Fruit fly (Drosophila melanogaster) whole organism, embryonic: ENCODE measurements around the gene CG15537.
A peak's percentile ranks its signal among the peaks of the same experiment; 100 is the strongest.

Source experiments
- CG1024 ChIP-seq: fragments of 200-800 bp; sonication (Bioruptor generic); IDR thresholded peaks from 2 replicates; pipeline ENCODE4 v1.3.6; 2022; ENCODE audit warnings: missing biosample characterization, missing genetic modification characterization
- CG10267 ChIP-seq: fragments of 200-800 bp; sonication (Bioruptor generic); optimal IDR thresholded peaks from 2 replicates; lab custom pipeline; 2018; ENCODE audit warnings: missing biosample characterization, mild to moderate bottlenecking, missing genetic modification characterization, moderate library complexity
- CG10462 ChIP-seq: fragments of 200-800 bp; sonication (Bioruptor generic); optimal IDR thresholded peaks from 2 replicates; lab custom pipeline; 2016; ENCODE audit warnings: missing biosample characterization, missing genetic modification characterization
- CG11560 ChIP-seq: fragments of 200-800 bp; sonication (Bioruptor generic); IDR thresholded peaks from 3 replicates; pipeline ENCODE4 v1.3.6; 2022; ENCODE audit warnings: missing biosample characterization, missing genetic modification characterization
- CG11695 ChIP-seq: fragments of 200-800 bp; sonication (Bioruptor generic); IDR thresholded peaks from 3 replicates; pipeline ENCODE4 v1.3.6; 2022; ENCODE audit warnings: missing biosample characterization, missing genetic modification characterization
- CG16813 ChIP-seq: fragments of 200-800 bp; sonication (Bioruptor generic); IDR thresholded peaks from 3 replicates; pipeline ENCODE4 v1.3.6; 2022; ENCODE audit warnings: missing biosample characterization, missing genetic modification characterization; ENCODE audit not compliant: partially characterized antibody
- CG3065 ChIP-seq: fragments of 200-800 bp; sonication (Bioruptor generic); optimal IDR thresholded peaks from 2 replicates; lab custom pipeline; 2016; ENCODE audit warnings: missing biosample characterization, missing genetic modification characterization
- CG3163 ChIP-seq: fragments of 200-800 bp; sonication (Bioruptor generic); optimal IDR thresholded peaks from 3 replicates; lab custom pipeline; 2016; ENCODE audit warnings: missing biosample characterization, missing genetic modification characterization
- CG34224 ChIP-seq: fragments of 200-800 bp; sonication (Bioruptor generic); IDR thresholded peaks from 3 replicates; pipeline ENCODE4 v1.3.6; 2022; ENCODE audit warnings: missing biosample characterization, missing genetic modification characterization; ENCODE audit not compliant: partially characterized antibody
- CG4707 ChIP-seq: fragments of 200-800 bp; sonication (Bioruptor generic); optimal IDR thresholded peaks from 2 replicates; lab custom pipeline; 2018; ENCODE audit warnings: missing biosample characterization, mild to moderate bottlenecking, missing genetic modification characterization, moderate library complexity
- CG4730 ChIP-seq: fragments of 200-800 bp; sonication (Bioruptor generic); IDR thresholded peaks from 2 replicates; pipeline ENCODE4 v1.3.6; 2022; ENCODE audit warnings: missing biosample characterization, missing genetic modification characterization
- CG5245 ChIP-seq: fragments of 200-800 bp; sonication (Bioruptor generic); optimal IDR thresholded peaks from 3 replicates; lab custom pipeline; 2016; ENCODE audit warnings: missing biosample characterization, missing genetic modification characterization
- CG8765 ChIP-seq: fragments of 200-800 bp; sonication (Bioruptor generic); IDR thresholded peaks from 2 replicates; pipeline ENCODE4 v1.3.6; 2022; ENCODE audit warnings: missing biosample characterization, missing genetic modification characterization
- CG9817 ChIP-seq: fragments of 200-800 bp; sonication (Bioruptor generic); optimal IDR thresholded peaks from 2 replicates; lab custom pipeline; 2018; ENCODE audit warnings: missing biosample characterization, mild to moderate bottlenecking, missing genetic modification characterization, moderate library complexity
- D ChIP-seq, 2 experiments: fragments of 200-800 bp in 1 of 2; fragments of >200 bp in 1 of 2; sonication (Bioruptor generic) in 1 of 2; optimal IDR thresholded peaks; 2 replicates in 1 of 2; 3 replicates in 1 of 2; lab custom pipeline; 2017; ENCODE audit warnings: mild to moderate bottlenecking in 1 of 2, missing biosample characterization in 1 of 2, missing genetic modification characterization in 1 of 2, missing genetic modification reagents in 1 of 2
- Hmr ChIP-seq: fragments of 200-800 bp; sonication (Bioruptor generic); optimal IDR thresholded peaks from 3 replicates; lab custom pipeline; 2017; ENCODE audit warnings: mild to moderate bottlenecking, missing biosample characterization, missing genetic modification reagents, missing genetic modification characterization
- MTF-1 ChIP-seq: fragments of 200-800 bp; sonication (Bioruptor generic); optimal IDR thresholded peaks from 2 replicates; lab custom pipeline; 2018; ENCODE audit warnings: missing biosample characterization, mild to moderate bottlenecking, missing genetic modification characterization, borderline replicate concordance
- NfI ChIP-seq: fragments of 200-800 bp; sonication (Bioruptor generic); optimal IDR thresholded peaks from 3 replicates; lab custom pipeline; 2018; ENCODE audit warnings: missing biosample characterization, mild to moderate bottlenecking, missing genetic modification characterization, moderate library complexity
- Pdp1 ChIP-seq, 2 experiments: fragments of 200-800 bp; sonication (Bioruptor generic); optimal IDR thresholded peaks; 3 replicates each; lab custom pipeline; 2016; ENCODE audit warnings: missing biosample characterization in 2 of 2, missing genetic modification characterization in 2 of 2, mild to moderate bottlenecking in 1 of 2, moderate library complexity in 1 of 2
- TFAM ChIP-seq: fragments of 200-800 bp; sonication (Bioruptor generic); optimal IDR thresholded peaks from 2 replicates; lab custom pipeline; 2017; ENCODE audit warnings: missing biosample characterization, missing genetic modification characterization, inconsistent platforms
- Taf1 ChIP-seq: fragments of 200-800 bp; sonication (Bioruptor generic); IDR thresholded peaks from 2 replicates; pipeline ENCODE4 v1.3.6; 2022; ENCODE audit warnings: missing biosample characterization, missing genetic modification characterization
- Tbp ChIP-seq: fragments of >200 bp; optimal IDR thresholded peaks from 2 replicates; lab custom pipeline; 2018; ENCODE audit warnings: missing biosample characterization, missing genetic modification characterization
- al ChIP-seq: fragments of 200-800 bp; sonication (Bioruptor generic); IDR thresholded peaks from 2 replicates; pipeline ENCODE4 v1.3.6; 2022; ENCODE audit warnings: missing biosample characterization, missing genetic modification characterization
- croc ChIP-seq: fragments of 200-800 bp; sonication (Bioruptor generic); conservative IDR thresholded peaks from 3 replicates; pipeline ENCODE4 v1.3.6; 2022; ENCODE audit warnings: missing biosample characterization, missing genetic modification characterization
- ems ChIP-seq: fragments of 200-800 bp; sonication (Bioruptor generic); optimal IDR thresholded peaks from 3 replicates; lab custom pipeline; 2016; ENCODE audit warnings: missing biosample characterization, missing genetic modification characterization
- fru ChIP-seq: fragments of >200 bp; optimal IDR thresholded peaks from 2 replicates; lab custom pipeline; 2017
- gfzf ChIP-seq: fragments of 200-800 bp; sonication (Bioruptor generic); optimal IDR thresholded peaks from 2 replicates; lab custom pipeline; 2016; ENCODE audit warnings: missing biosample characterization, mild to moderate bottlenecking, missing genetic modification characterization, moderate library complexity
- grau ChIP-seq: fragments of 200-800 bp; optimal IDR thresholded peaks from 3 replicates; lab custom pipeline; 2019; ENCODE audit warnings: missing biosample characterization, mild to moderate bottlenecking, missing genetic modification characterization, moderate library complexity
- gt ChIP-seq: fragments of 200-800 bp; sonication (Bioruptor generic); IDR thresholded peaks from 2 replicates; pipeline ENCODE4 v1.3.6; 2022; ENCODE audit warnings: missing biosample characterization, missing genetic modification characterization
- mam ChIP-seq: fragments of 200-800 bp; sonication (Bioruptor generic); optimal IDR thresholded peaks from 3 replicates; lab custom pipeline; 2016; ENCODE audit warnings: missing biosample characterization, missing genetic modification characterization
- pros ChIP-seq: fragments of 200-800 bp; sonication (Bioruptor generic); optimal IDR thresholded peaks from 3 replicates; lab custom pipeline; 2019; ENCODE audit warnings: missing biosample characterization, mild to moderate bottlenecking, missing genetic modification characterization, moderate library complexity
- rib ChIP-seq: fragments of 200-800 bp; sonication (Bioruptor generic); IDR thresholded peaks from 2 replicates; pipeline ENCODE4 v1.3.6; 2022; ENCODE audit warnings: missing biosample characterization, missing genetic modification characterization
- shn ChIP-seq: fragments of 200-800 bp; sonication (Bioruptor generic); optimal IDR thresholded peaks from 3 replicates; lab custom pipeline; 2016; ENCODE audit warnings: missing biosample characterization, missing genetic modification characterization
- sima ChIP-seq: fragments of 200-800 bp; sonication (Bioruptor generic); optimal IDR thresholded peaks from 2 replicates; lab custom pipeline; 2016; ENCODE audit warnings: missing biosample characterization, missing genetic modification characterization
- sob ChIP-seq: fragments of 200-800 bp; sonication (Bioruptor generic); IDR thresholded peaks from 2 replicates; pipeline ENCODE4 v1.3.6; 2022; ENCODE audit warnings: missing biosample characterization, missing genetic modification characterization
- stc ChIP-seq: fragments of 200-800 bp; sonication (Bioruptor generic); IDR thresholded peaks from 2 replicates; pipeline ENCODE4 v1.3.6; 2022; ENCODE audit warnings: missing biosample characterization, missing genetic modification characterization
- sug ChIP-seq: fragments of 200-800 bp; optimal IDR thresholded peaks from 2 replicates; lab custom pipeline; 2019; ENCODE audit warnings: missing biosample characterization, mild to moderate bottlenecking, missing genetic modification characterization, moderate library complexity
- usp ChIP-seq: fragments of >200 bp; optimal IDR thresholded peaks from 2 replicates; lab custom pipeline; 2017; ENCODE audit warnings: missing biosample characterization, missing genetic modification characterization
- zfh2 ChIP-seq: fragments of 200-800 bp; sonication (Bioruptor generic); optimal IDR thresholded peaks from 2 replicates; lab custom pipeline; 2016; ENCODE audit warnings: missing biosample characterization, missing genetic modification characterization

Gene CG15537

DNA sequence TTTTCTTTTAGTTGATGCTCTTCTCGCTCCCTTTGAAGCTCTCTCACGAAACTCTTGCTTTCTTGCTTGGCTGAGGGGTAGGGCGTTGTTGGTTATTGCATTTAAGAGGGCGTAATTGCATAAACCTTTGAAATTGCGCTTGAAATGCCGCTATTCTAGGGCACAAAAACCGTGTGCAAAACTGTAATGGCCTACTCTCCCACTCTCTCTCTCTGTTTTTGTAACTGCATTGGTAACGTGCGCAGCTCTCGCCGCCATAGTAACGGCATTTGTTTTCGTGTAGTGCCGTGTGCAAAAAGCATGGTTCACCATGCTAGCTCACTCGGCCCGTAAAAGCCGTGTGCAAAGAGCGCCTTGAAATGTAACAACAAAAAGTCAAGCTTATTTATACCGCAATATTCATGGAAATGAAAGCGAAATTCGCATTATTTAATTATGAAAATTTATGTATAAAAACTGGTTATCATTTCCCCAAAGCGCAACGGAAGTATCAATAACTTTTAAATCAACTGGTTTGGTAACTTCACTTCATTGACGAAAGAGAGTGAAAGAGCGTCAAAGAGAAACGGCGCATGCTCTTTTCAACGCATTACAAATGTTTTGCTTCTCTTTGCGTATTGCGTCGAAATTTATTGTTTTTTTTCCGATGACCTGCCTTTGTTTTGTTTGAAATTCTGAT is 56.5 kb downstream of the CG15537 start (continued):
- TF ChIP-seq CG1024 (GFP tag; lab: Robert Waterston, UW), result no peak
- no peak for TF ChIP-seq sob
- no peak for TF ChIP-seq pros (GFP tag; lab: Kevin White, UChicago)
- no peak for TF ChIP-seq CG4730 (GFP tag; lab: Robert Waterston, UW)
- no peak; the same call in 1 of the 2 replicates for TF ChIP-seq stc (GFP tag; lab: Robert Waterston, UW)
- no peak for TF ChIP-seq CG8765 (GFP tag; lab: Robert Waterston, UW)
- no peak for TF ChIP-seq CG9817
- no peak for TF ChIP-seq rib
- no peak for TF ChIP-seq shn (GFP tag; lab: Kevin White, UChicago)
- TF ChIP-seq gfzf (GFP tag; lab: Kevin White, UChicago), result no peak
- TF ChIP-seq Hmr (GFP tag; lab: Kevin White, UChicago), result no peak
- no peak for TF ChIP-seq CG16813 (GFP tag; lab: Robert Waterston, UW)
- TF ChIP-seq CG3065 (GFP tag; lab: Kevin White, UChicago), result no peak
- no peak for TF ChIP-seq fru (lab: Kevin White, UChicago)
- no peak for TF ChIP-seq mam (GFP tag; lab: Kevin White, UChicago)
- no peak for TF ChIP-seq croc (GFP tag; lab: Robert Waterston, UW)
- peak; percentile 97 for TF ChIP-seq CG3163
- no peak for TF ChIP-seq grau
- TF ChIP-seq CG34224 (GFP tag; lab: Robert Waterston, UW), result 0 out of 3 replicates have a peak, but pooled peaks have one; percentile 24
- TF ChIP-seq CG4707 (GFP tag; lab: Kevin White, UChicago), result no peak
- TF ChIP-seq zfh2 (GFP tag; lab: Kevin White, UChicago), result no peak

- TF ChIP-seq CG10267 (no peak), sima (GFP tag; lab: Kevin White, UChicago) (no peak), gt (GFP tag; lab: Robert Waterston, UW) (no peak), CG5245 (GFP tag; lab: Kevin White, UChicago) (no peak), al (no peak), Taf1 (GFP tag; lab: Robert Waterston, UW) (no peak), D (optimal IDR thresholded peaks at IDR 0.05; lab: Kevin White, UChicago) (no peak), D (GFP tag; optimal IDR thresholded peaks at IDR 0.05; lab: Kevin White, UChicago) (no peak), CG10462 (GFP tag; lab: Kevin White, UChicago) (no peak), CG11560 (tag; lab: Robert Waterston, UW) (no peak), MTF-1 (GFP tag; lab: Kevin White, UChicago) (peak; percentile 7), ems (GFP tag; lab: Kevin White, UChicago) (no peak), sug (peak; percentile 30), usp (no peak), Pdp1 (GFP tag; optimal IDR thresholded peaks at IDR 0.05; lab: Kevin White, UChicago) (peak in 1 of 2 experiments; percentile 83), NfI (GFP tag; lab: Kevin White, UChicago) (no peak), CG11695 (no peak), TFAM (GFP tag; lab: Kevin White, UChicago) (no peak), Tbp (GFP tag; lab: Kevin White, UChicago) (no peak)
- TF ChIP-seq, all 482 proteins: peak for 3
Measured at dm6 chr3R:30385531-30385930, 57.9 kb downstream of the CG15537 start.
